Fruit fly (Drosophila melanogaster) Kc167 (cell line): ENCODE data around the gene Rnb.

ENCODE experiments used
- Myc ChIP-seq: fragments of >200 bp; optimal IDR thresholded peaks from 2 replicates; lab custom pipeline; 2017; ENCODE audit warnings: missing external identifiers
- Sin3A ChIP-seq: fragments of >200 bp; optimal IDR thresholded peaks from 2 replicates; lab custom pipeline; 2018; ENCODE audit warnings: missing external identifiers
- h ChIP-seq: fragments of >200 bp; optimal IDR thresholded peaks from 3 replicates; lab custom pipeline; 2018; ENCODE audit warnings: missing external identifiers
- psq ChIP-seq: fragments of >200 bp; optimal IDR thresholded peaks from 2 replicates; lab custom pipeline; 2017; ENCODE audit warnings: missing external identifiers

- TF ChIP-seq psq (lab: Kevin White, UChicago) (no peak), h (lab: Kevin White, UChicago) (no peak), Myc (lab: Kevin White, UChicago) (no peak), Sin3A (lab: Kevin White, UChicago) (no peak)
Measured at dm6 chr3R:29765267-29766095, 33.7 kb downstream of the Rnb start, which contains the start of gene kay.
